Worm (Caenorhabditis elegans) whole organism, dauer: ENCODE measurements around the gene F19B10.3.

Source experiments
- unc-62 ChIP-seq: sonication (generic microtip); optimal IDR thresholded peaks from 2 replicates; lab custom pipeline; 2017; ENCODE audit warnings: missing biosample characterization, missing genetic modification reagents, missing genetic modification characterization

Gene F19B10.3

DNA sequence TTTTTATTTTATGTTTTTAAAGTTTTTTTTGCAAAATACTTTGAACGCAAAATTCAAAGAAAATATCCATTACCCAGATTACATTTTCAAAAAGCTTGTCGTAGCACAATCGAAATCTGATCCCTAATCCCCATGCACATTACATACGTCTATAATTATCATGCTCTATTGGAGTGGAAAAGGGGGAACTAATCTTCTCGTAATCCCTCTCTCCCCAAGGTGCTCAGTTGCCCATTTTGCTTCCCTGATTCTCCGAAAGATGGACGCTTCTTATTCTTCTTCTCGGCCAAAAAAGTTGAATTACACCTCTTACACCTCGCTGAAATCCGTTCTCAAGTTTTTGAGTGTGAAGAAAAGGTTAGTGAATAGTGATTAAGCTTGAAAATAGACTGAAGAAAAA, 46.5 kb downstream of the F19B10.3 start, which contains the start of gene fbxc-53:
Gene fbxc-53 (plus strand): TSS at position 245 of the 400 bp plus-strand sequence.
- TF ChIP-seq unc-62 (GFP tag; lab: Kevin White, UChicago) = no peak

DNA sequence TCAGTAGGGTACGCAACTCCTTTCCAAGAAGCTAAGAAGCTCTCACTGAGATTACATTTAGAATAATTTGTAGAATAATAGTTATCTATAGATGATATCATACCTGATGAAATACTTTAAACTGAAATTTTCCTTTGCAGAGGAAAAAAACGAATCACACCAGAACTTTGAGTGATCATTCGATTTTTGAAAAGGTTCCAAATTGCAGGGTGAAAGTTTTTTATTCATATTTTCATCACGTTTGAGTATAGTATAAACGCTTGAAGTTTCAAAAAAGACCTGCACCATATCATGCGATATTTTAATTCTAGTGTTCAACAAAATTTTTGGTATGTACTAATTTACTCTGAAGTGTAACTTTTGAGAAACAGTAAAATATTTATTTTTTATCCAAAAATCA, 50.0 kb downstream of the F19B10.3 start, which contains the start of gene srh-100:
Gene srh-100 (minus strand): TSS at position 101 of the 400 bp plus-strand sequence.
- TF ChIP-seq unc-62 (GFP tag; lab: Kevin White, UChicago) = no peak
